Worm (Caenorhabditis elegans): Measurements from ENCODE around the gene C16C10.8.

- TF ChIP-seq nhr-6 (tag; optimal IDR thresholded peaks at IDR 0.05) (no peak), ztf-11 (tag; optimal IDR thresholded peaks at IDR 0.05) (no peak), zag-1 (tag; optimal IDR thresholded peaks at IDR 0.05) (no peak), unc-62 (GFP tag; optimal IDR thresholded peaks at IDR 0.05) (no peak), ama-1 (optimal IDR thresholded peaks at IDR 0.05) (peak; percentile 56), aly-2 (tag; optimal IDR thresholded peaks at IDR 0.05) (no peak), lin-13 (GFP tag; optimal IDR thresholded peaks at IDR 0.05) (peak; percentile 61), skn-1 (tag; optimal IDR thresholded peaks at IDR 0.05) (no peak), nhr-77 (tag; optimal IDR thresholded peaks at IDR 0.05) (no peak), sma-9 (GFP tag; optimal IDR thresholded peaks at IDR 0.05) (peak; percentile 73), sma-9 (tag; optimal IDR thresholded peaks at IDR 0.05) (no peak), ceh-16 (tag; optimal IDR thresholded peaks at IDR 0.05) (no peak), nhr-21 (tag; optimal IDR thresholded peaks at IDR 0.05) (peak; percentile 52), unc-39 (tag; optimal IDR thresholded peaks at IDR 0.05) (no peak)
Measured at ce11 chrIII:4150919-4151318, 13.1 kb downstream of the C16C10.8 start.

All from whole organism, L2 larva.